Fruit fly (Drosophila melanogaster) whole organism, embryonic: ENCODE measurements around the gene CG6153.

Experiments used
- CG11093 ChIP-seq: fragments of 200-800 bp; sonication (Bioruptor generic); IDR thresholded peaks from 3 replicates; pipeline ENCODE4 v1.3.6; 2022; ENCODE audit warnings: missing biosample characterization, missing genetic modification characterization
- CG15601 ChIP-seq: fragments of 200-800 bp; sonication (Bioruptor generic); optimal IDR thresholded peaks from 3 replicates; lab custom pipeline; 2019; ENCODE audit warnings: missing biosample characterization, mild to moderate bottlenecking, missing genetic modification characterization, moderate library complexity
- CG17186 ChIP-seq: fragments of 200-800 bp; sonication (Bioruptor generic); optimal IDR thresholded peaks from 3 replicates; lab custom pipeline; 2017; ENCODE audit warnings: missing biosample characterization, missing genetic modification reagents, missing genetic modification characterization
- CG17328 ChIP-seq: fragments of 200-800 bp; sonication (Bioruptor generic); IDR thresholded peaks from 2 replicates; pipeline ENCODE4 v1.3.6; 2022; ENCODE audit warnings: missing biosample characterization, missing genetic modification characterization
- CG17829 ChIP-seq: fragments of 200-800 bp; optimal IDR thresholded peaks from 2 replicates; lab custom pipeline; 2019; ENCODE audit warnings: missing biosample characterization, mild to moderate bottlenecking, missing genetic modification characterization, moderate library complexity
- CG2129 ChIP-seq: fragments of 200-800 bp; sonication (Bioruptor generic); IDR thresholded peaks from 2 replicates; pipeline ENCODE4 v1.3.6; 2022; ENCODE audit warnings: missing biosample characterization, missing genetic modification characterization; ENCODE audit not compliant: partially characterized antibody
- CG2202 ChIP-seq: fragments of 200-800 bp; sonication (Bioruptor generic); optimal IDR thresholded peaks from 2 replicates; lab custom pipeline; 2018; ENCODE audit warnings: missing biosample characterization, mild to moderate bottlenecking, missing genetic modification characterization
- CG30020 ChIP-seq: fragments of 200-800 bp; optimal IDR thresholded peaks from 2 replicates; lab custom pipeline; 2019; ENCODE audit warnings: missing biosample characterization, mild to moderate bottlenecking, missing genetic modification characterization, moderate library complexity
- CG31365 ChIP-seq: fragments of 200-800 bp; sonication (Bioruptor generic); optimal IDR thresholded peaks from 2 replicates; lab custom pipeline; 2018; ENCODE audit warnings: missing biosample characterization, mild to moderate bottlenecking, missing genetic modification characterization
- CG3163 ChIP-seq: fragments of 200-800 bp; sonication (Bioruptor generic); optimal IDR thresholded peaks from 3 replicates; lab custom pipeline; 2016; ENCODE audit warnings: missing biosample characterization, missing genetic modification characterization
- CG34224 ChIP-seq: fragments of 200-800 bp; sonication (Bioruptor generic); IDR thresholded peaks from 3 replicates; pipeline ENCODE4 v1.3.6; 2022; ENCODE audit warnings: missing biosample characterization, missing genetic modification characterization; ENCODE audit not compliant: partially characterized antibody
- CG3847 ChIP-seq: fragments of 200-800 bp; sonication (Bioruptor generic); IDR thresholded peaks from 2 replicates; pipeline ENCODE4 v1.3.6; 2022; ENCODE audit warnings: missing biosample characterization, missing genetic modification characterization
- CG4328 ChIP-seq: fragments of 200-800 bp; sonication (Bioruptor generic); optimal IDR thresholded peaks from 3 replicates; lab custom pipeline; 2017; ENCODE audit warnings: missing biosample characterization, missing genetic modification reagents, missing genetic modification characterization
- CG4404 ChIP-seq: fragments of 200-800 bp; sonication (Bioruptor generic); IDR thresholded peaks from 2 replicates; pipeline ENCODE4 v1.3.6; 2022; ENCODE audit warnings: missing biosample characterization, missing genetic modification characterization
- CG5245 ChIP-seq: fragments of 200-800 bp; sonication (Bioruptor generic); optimal IDR thresholded peaks from 3 replicates; lab custom pipeline; 2016; ENCODE audit warnings: missing biosample characterization, missing genetic modification characterization
- CG5953 ChIP-seq: fragments of 200-800 bp; sonication (Bioruptor generic); IDR thresholded peaks from 2 replicates; pipeline ENCODE4 v1.3.6; 2022; ENCODE audit warnings: missing biosample characterization, missing genetic modification characterization
- CG6654 ChIP-seq: fragments of 200-800 bp; sonication (Bioruptor generic); optimal IDR thresholded peaks from 2 replicates; lab custom pipeline; 2017; ENCODE audit warnings: missing biosample characterization, mild to moderate bottlenecking, missing genetic modification characterization
- CG8281 ChIP-seq: fragments of 200-800 bp; sonication (Bioruptor generic); optimal IDR thresholded peaks from 2 replicates; lab custom pipeline; 2018; ENCODE audit warnings: missing biosample characterization, mild to moderate bottlenecking, missing genetic modification characterization, moderate library complexity
- CG8478 ChIP-seq: fragments of >200 bp; optimal IDR thresholded peaks from 2 replicates; lab custom pipeline; 2018
- E2f1 ChIP-seq: fragments of 200-800 bp; sonication (Bioruptor generic); IDR thresholded peaks from 2 replicates; pipeline ENCODE4 v1.3.6; 2022; ENCODE audit warnings: missing biosample characterization, missing genetic modification characterization
- Fer1 ChIP-seq: fragments of 200-800 bp; sonication (Bioruptor generic); optimal IDR thresholded peaks from 2 replicates; lab custom pipeline; 2017; ENCODE audit warnings: missing biosample characterization, mild to moderate bottlenecking, missing genetic modification characterization
- Hr3 ChIP-seq: fragments of 200-800 bp; sonication (Bioruptor generic); optimal IDR thresholded peaks from 3 replicates; lab custom pipeline; 2016; ENCODE audit warnings: missing biosample characterization, missing genetic modification characterization
- Mad ChIP-seq: fragments of 200-800 bp; sonication (Bioruptor generic); optimal IDR thresholded peaks from 2 replicates; lab custom pipeline; 2016; ENCODE audit warnings: missing biosample characterization, missing genetic modification characterization
- Mrtf ChIP-seq: fragments of 200-800 bp; sonication (Bioruptor generic); IDR thresholded peaks from 3 replicates; pipeline ENCODE4 v1.3.6; 2022; ENCODE audit warnings: missing biosample characterization, missing genetic modification characterization
- NFAT ChIP-seq: fragments of 200-800 bp; sonication (Bioruptor generic); IDR thresholded peaks from 2 replicates; pipeline ENCODE4 v1.3.6; 2022; ENCODE audit warnings: missing biosample characterization, missing genetic modification characterization
- Pdp1 ChIP-seq, 2 experiments: fragments of 200-800 bp; sonication (Bioruptor generic); optimal IDR thresholded peaks; 3 replicates each; lab custom pipeline; 2016; ENCODE audit warnings: missing biosample characterization in 2 of 2, missing genetic modification characterization in 2 of 2, mild to moderate bottlenecking in 1 of 2, moderate library complexity in 1 of 2
- Sox100B ChIP-seq: fragments of 200-800 bp; sonication (Bioruptor generic); optimal IDR thresholded peaks from 3 replicates; lab custom pipeline; 2018; ENCODE audit warnings: missing biosample characterization, mild to moderate bottlenecking, missing genetic modification characterization
- Sry-β ChIP-seq: fragments of 200-800 bp; sonication (Bioruptor generic); optimal IDR thresholded peaks from 2 replicates; lab custom pipeline; 2018; ENCODE audit warnings: missing biosample characterization, mild to moderate bottlenecking, missing genetic modification characterization, moderate library complexity
- amos ChIP-seq: fragments of 200-800 bp; sonication (Bioruptor generic); IDR thresholded peaks from 2 replicates; pipeline ENCODE4 v1.3.6; 2022; ENCODE audit warnings: missing biosample characterization, missing genetic modification characterization; ENCODE audit not compliant: partially characterized antibody
- ase ChIP-seq: fragments of 200-800 bp; sonication (Bioruptor generic); IDR thresholded peaks from 3 replicates; pipeline ENCODE4 v1.3.6; 2022; ENCODE audit warnings: missing biosample characterization, missing genetic modification characterization
- bbx ChIP-seq: fragments of 200-800 bp; sonication (Bioruptor generic); IDR thresholded peaks from 2 replicates; pipeline ENCODE4 v1.3.6; 2022; ENCODE audit warnings: missing biosample characterization, missing genetic modification characterization; ENCODE audit not compliant: partially characterized antibody
- cad ChIP-seq: fragments of >200 bp; optimal IDR thresholded peaks from 2 replicates; lab custom pipeline; 2017; ENCODE audit warnings: missing biosample characterization, missing genetic modification characterization
- dmrt11E ChIP-seq: fragments of 200-800 bp; sonication (Bioruptor generic); optimal IDR thresholded peaks from 3 replicates; lab custom pipeline; 2018; ENCODE audit warnings: missing biosample characterization, mild to moderate bottlenecking, missing genetic modification characterization, moderate library complexity
- hbn ChIP-seq: fragments of 200-800 bp; sonication (Bioruptor generic); IDR thresholded peaks from 2 replicates; pipeline ENCODE4 v1.3.6; 2022; ENCODE audit warnings: missing biosample characterization, missing genetic modification characterization; ENCODE audit not compliant: partially characterized antibody
- lov ChIP-seq, 2 experiments: fragments of 200-800 bp in 1 of 2; fragments of >200 bp in 1 of 2; sonication (Bioruptor generic) in 1 of 2; IDR thresholded peaks in 1 of 2; optimal IDR thresholded peaks in 1 of 2; 2 replicates in 1 of 2; 3 replicates in 1 of 2; pipeline versions ENCODE4 v1.3.6 to Lab custom; 2017 to 2022; ENCODE audit warnings: missing biosample characterization in 1 of 2, missing genetic modification characterization in 1 of 2
- onecut ChIP-seq: fragments of 200-800 bp; sonication (Bioruptor generic); IDR thresholded peaks from 2 replicates; pipeline ENCODE4 v1.3.6; 2022; ENCODE audit warnings: missing biosample characterization, missing genetic modification characterization
- org-1 ChIP-seq: fragments of 200-800 bp; sonication (Bioruptor generic); optimal IDR thresholded peaks from 2 replicates; lab custom pipeline; 2017; ENCODE audit warnings: missing biosample characterization, missing genetic modification characterization
- row ChIP-seq: fragments of 200-800 bp; sonication (Bioruptor generic); IDR thresholded peaks from 3 replicates; pipeline ENCODE4 v1.3.6; 2022; ENCODE audit warnings: missing biosample characterization, missing genetic modification characterization
- unc-4 ChIP-seq: fragments of 200-800 bp; sonication (Bioruptor generic); IDR thresholded peaks from 2 replicates; pipeline ENCODE4 v1.3.6; 2022; ENCODE audit warnings: missing biosample characterization, missing genetic modification characterization; ENCODE audit not compliant: partially characterized antibody
- wdn ChIP-seq: fragments of 200-800 bp; sonication (Bioruptor generic); IDR thresholded peaks from 2 replicates; pipeline ENCODE4 v1.3.6; 2022; ENCODE audit warnings: missing biosample characterization, missing genetic modification characterization

Gene CG6153

DNA sequence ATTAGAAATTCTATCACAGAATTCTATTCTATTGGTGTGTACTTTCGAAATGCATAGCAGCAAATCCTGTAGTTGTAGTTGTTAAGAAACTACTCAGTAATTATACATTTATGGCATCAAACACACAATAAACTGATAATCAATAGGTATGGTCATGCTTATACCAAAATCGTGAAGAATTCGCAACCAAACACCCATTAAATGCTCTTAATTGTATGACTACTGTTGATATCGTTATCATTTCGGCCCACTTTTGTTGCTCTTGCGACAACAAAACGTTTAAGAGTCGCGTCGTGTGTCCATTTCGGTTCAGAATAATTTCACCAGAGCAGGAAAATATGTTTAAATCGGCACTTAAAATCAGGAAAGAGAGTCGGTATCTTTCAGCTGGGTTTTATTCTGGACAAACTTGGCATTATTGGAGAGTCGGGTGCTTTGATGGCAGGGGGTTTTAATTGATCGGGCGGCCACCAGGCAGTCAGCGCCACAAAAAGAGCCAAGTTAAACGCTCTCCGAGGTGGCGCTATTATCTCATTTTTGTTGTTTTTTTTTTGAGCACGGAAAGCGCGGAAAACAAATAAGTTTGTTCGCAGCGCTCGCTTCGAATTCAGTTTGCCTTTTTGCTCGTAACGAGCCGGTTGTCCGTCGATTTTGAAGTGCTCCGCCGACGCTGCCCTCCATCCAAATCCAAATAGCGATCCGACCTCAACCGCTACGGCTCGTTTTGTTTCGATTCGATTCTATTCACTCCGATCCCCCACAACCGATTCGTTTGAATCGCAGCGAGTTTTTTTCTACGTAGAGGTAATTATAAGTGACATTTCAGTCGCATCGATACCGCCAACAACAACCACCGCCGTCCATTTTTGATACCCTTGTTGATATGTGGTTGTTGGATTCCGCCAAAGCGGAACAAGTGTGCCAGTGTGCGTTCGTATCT, 25.9 kb downstream of the CG6153 start, which contains the start of gene MRP (continued):
- TF ChIP-seq unc-4 (peak; percentile 41; the same call in 1 of the 2 replicates), wdn (GFP tag; lab: Robert Waterston, UW) (no peak), hbn (GFP tag; lab: Robert Waterston, UW) (no peak), CG6654 (GFP tag; lab: Kevin White, UChicago) (no peak), CG5245 (GFP tag; lab: Kevin White, UChicago) (no peak), Hr3 (no peak), CG3163 (GFP tag; lab: Kevin White, UChicago) (peak; percentile 84), E2f1 (GFP tag; lab: Robert Waterston, UW) (0 out of 2 replicates have a peak, but pooled peaks have one; percentile 35), CG8478 (lab: Kevin White, UChicago) (no peak), CG17186 (GFP tag; lab: Kevin White, UChicago) (no peak), CG17328 (GFP tag; lab: Robert Waterston, UW) (no peak), Mad (GFP tag; lab: Kevin White, UChicago) (no peak), CG17829 (tag; lab: Kevin White, UChicago) (no peak), CG8281 (tag; lab: Kevin White, UChicago) (no peak), CG4404 (GFP tag; lab: Robert Waterston, UW) (no peak), cad (GFP tag; lab: Kevin White, UChicago) (no peak), CG3847 (GFP tag; lab: Robert Waterston, UW) (0 out of 2 replicates have a peak, but pooled peaks have one; percentile 21), amos (no peak; the same call in 1 of the 2 replicates), dmrt11E (tag; lab: Kevin White, UChicago) (no peak), CG30020 (tag; lab: Kevin White, UChicago) (no peak), Sry-β (GFP tag; lab: Kevin White, UChicago) (no peak), CG2202 (tag; lab: Kevin White, UChicago) (no peak), CG11093 (GFP tag; lab: Robert Waterston, UW) (no peak), org-1 (no peak), CG4328 (GFP tag; lab: Kevin White, UChicago) (no peak), row (GFP tag; lab: Robert Waterston, UW) (no peak), Fer1 (GFP tag; lab: Kevin White, UChicago) (peak; percentile 59), NFAT (peak; percentile 26; the same call in 1 of the 2 replicates), ase (GFP tag; lab: Robert Waterston, UW) (0 out of 3 replicates have a peak, but pooled peaks have one; percentile 37), bbx (GFP tag; lab: Robert Waterston, UW) (no peak; the same call in 1 of the 2 replicates), Mrtf (GFP tag; lab: Robert Waterston, UW) (no peak), CG15601 (no peak), CG5953 (GFP tag; lab: Robert Waterston, UW) (peak; percentile 44; the same call in 1 of the 2 replicates), CG2129 (GFP tag; lab: Robert Waterston, UW) (no peak), Pdp1 (GFP tag; optimal IDR thresholded peaks at IDR 0.05; lab: Kevin White, UChicago) (peak in 1 of 2 experiments; percentile 30), CG31365 (tag; lab: Kevin White, UChicago) (no peak), onecut (GFP tag; lab: Robert Waterston, UW) (no peak), CG34224 (GFP tag; lab: Robert Waterston, UW) (no peak), Sox100B (GFP tag; lab: Kevin White, UChicago) (no peak), lov (optimal IDR thresholded peaks at IDR 0.05; lab: Kevin White, UChicago) (no peak), lov (GFP tag; IDR thresholded peaks at IDR 0.05; lab: Robert Waterston, UW) (no peak)
